Fruit fly (Drosophila melanogaster): Measurements from ENCODE around the gene bou.

DNA sequence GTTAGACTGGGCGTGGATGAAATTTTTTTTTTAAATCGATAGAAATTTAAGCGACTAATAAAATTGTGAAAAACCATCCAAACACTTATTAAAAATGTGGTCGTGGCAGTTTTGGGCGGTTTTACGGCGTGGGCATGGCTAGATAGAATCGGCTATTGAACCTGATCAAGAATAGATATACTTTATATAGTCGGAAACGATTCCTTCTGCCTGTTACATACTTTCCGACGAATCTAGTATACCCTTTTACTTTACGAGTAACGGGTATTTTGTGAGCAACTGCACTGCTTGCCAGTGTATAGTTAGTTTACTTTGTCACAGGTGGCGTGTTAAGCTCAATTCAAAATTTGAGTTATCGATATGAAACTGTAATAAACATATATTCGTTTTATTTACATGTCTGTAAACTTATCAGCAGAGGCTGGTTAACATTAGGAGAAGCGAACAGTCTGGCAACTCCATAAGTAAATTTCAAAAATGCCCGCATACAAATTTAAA lies 28.7 kb downstream of the bou start:
- TF ChIP-seq psq (optimal IDR thresholded peaks at IDR 0.05), result no peak
- no peak for TF ChIP-seq usp (GFP tag; optimal IDR thresholded peaks at IDR 0.05)
- no peak for TF ChIP-seq CG8478 (optimal IDR thresholded peaks at IDR 0.05)
- TF ChIP-seq Dll (optimal IDR thresholded peaks at IDR 0.05), result no peak

Measured in whole organism.